Fruit fly (Drosophila melanogaster): ENCODE data around the gene CG42726.

- no peak for TF ChIP-seq CG14711 (tag; optimal IDR thresholded peaks at IDR 0.05)
- TF ChIP-seq bab1 (GFP tag; optimal IDR thresholded peaks at IDR 0.05), result no peak
- no peak for TF ChIP-seq cic (GFP tag; optimal IDR thresholded peaks at IDR 0.05)
- no peak for TF ChIP-seq Hr96 (GFP tag; optimal IDR thresholded peaks at IDR 0.05)
- no peak for TF ChIP-seq kay (GFP tag; ENCODE audit: borderline replicate concordance)
- TF ChIP-seq ovo (GFP tag; optimal IDR thresholded peaks at IDR 0.05), result no peak
Measured at dm6 chr3R:15374397-15374796, 26.5 kb downstream of the CG42726 start, which contains the start of gene Rbp.

Data from whole organism, adult.